Fruit fly (Drosophila melanogaster) whole organism, embryonic: ENCODE results near the gene CG3224.
A peak's percentile ranks its signal among the peaks of the same experiment; 100 is the strongest.

Experiments used
- Blimp-1 ChIP-seq: fragments of 200-800 bp; sonication (Bioruptor generic); optimal IDR thresholded peaks from 3 replicates; lab custom pipeline; 2018; ENCODE audit warnings: missing biosample characterization, missing genetic modification characterization, mild to moderate bottlenecking, moderate library complexity, missing genetic modification reagents
- CG10366 ChIP-seq: fragments of 200-800 bp; sonication (Bioruptor generic); IDR thresholded peaks from 2 replicates; pipeline ENCODE4 v1.3.6; 2022; ENCODE audit warnings: missing biosample characterization, missing genetic modification characterization
- CG15269 ChIP-seq: fragments of 200-800 bp; sonication (Bioruptor generic); optimal IDR thresholded peaks from 2 replicates; lab custom pipeline; 2018; ENCODE audit warnings: missing biosample characterization, mild to moderate bottlenecking, missing genetic modification characterization, moderate library complexity
- CG17361 ChIP-seq: fragments of 200-800 bp; sonication (Bioruptor generic); IDR thresholded peaks from 3 replicates; pipeline ENCODE4 v1.3.6; 2022; ENCODE audit warnings: missing biosample characterization, missing genetic modification characterization
- CG17385 ChIP-seq: fragments of 200-800 bp; sonication (Bioruptor generic); optimal IDR thresholded peaks from 3 replicates; lab custom pipeline; 2018; ENCODE audit warnings: missing biosample characterization, mild to moderate bottlenecking, missing genetic modification characterization
- CG2120 ChIP-seq: fragments of 200-800 bp; sonication (Bioruptor generic); optimal IDR thresholded peaks from 3 replicates; lab custom pipeline; 2016; ENCODE audit warnings: missing biosample characterization, missing genetic modification characterization
- CG31388 ChIP-seq: fragments of 200-800 bp; sonication (Bioruptor generic); optimal IDR thresholded peaks from 2 replicates; lab custom pipeline; 2016; ENCODE audit warnings: missing biosample characterization, missing genetic modification characterization
- CG31441 ChIP-seq: fragments of 200-800 bp; sonication (Bioruptor generic); IDR thresholded peaks from 2 replicates; pipeline ENCODE4 v1.3.6; 2022; ENCODE audit warnings: missing biosample characterization, missing genetic modification characterization
- CG32767 ChIP-seq: fragments of 200-800 bp; sonication (Bioruptor generic); IDR thresholded peaks from 2 replicates; pipeline ENCODE4 v1.3.6; 2022; ENCODE audit warnings: missing biosample characterization, missing genetic modification characterization
- CG33557 ChIP-seq: fragments of 200-800 bp; sonication (Bioruptor generic); optimal IDR thresholded peaks from 2 replicates; lab custom pipeline; 2019; ENCODE audit warnings: missing biosample characterization, mild to moderate bottlenecking, missing genetic modification characterization, moderate library complexity
- CG4404 ChIP-seq: fragments of 200-800 bp; sonication (Bioruptor generic); IDR thresholded peaks from 2 replicates; pipeline ENCODE4 v1.3.6; 2022; ENCODE audit warnings: missing biosample characterization, missing genetic modification characterization
- CG6791 ChIP-seq: fragments of 200-800 bp; sonication (Bioruptor generic); IDR thresholded peaks from 3 replicates; pipeline ENCODE4 v1.3.6; 2022; ENCODE audit warnings: missing biosample characterization, missing genetic modification characterization; ENCODE audit not compliant: partially characterized antibody
- Drgx ChIP-seq: fragments of 200-800 bp; sonication (Bioruptor generic); IDR thresholded peaks from 2 replicates; pipeline ENCODE4 v1.3.6; 2022; ENCODE audit warnings: missing biosample characterization, missing genetic modification characterization
- Ets65A ChIP-seq: fragments of 200-800 bp; sonication (Bioruptor generic); peaks from one replicate; lab custom pipeline; 2016; ENCODE audit warnings: missing biosample characterization, missing genetic modification characterization
- Hand ChIP-seq: fragments of 200-800 bp; sonication (Bioruptor generic); optimal IDR thresholded peaks from 2 replicates; lab custom pipeline; 2017; ENCODE audit warnings: mild to moderate bottlenecking, missing biosample characterization, missing genetic modification reagents, missing genetic modification characterization
- Hr78 ChIP-seq, 2 experiments: fragments of 200-800 bp in 1 of 2; fragments of >200 bp in 1 of 2; sonication (Bioruptor generic) in 1 of 2; optimal IDR thresholded peaks; 2 replicates each; lab custom pipeline; 2017 to 2019; ENCODE audit warnings: missing biosample characterization in 2 of 2, missing genetic modification characterization in 2 of 2, mild to moderate bottlenecking in 1 of 2, moderate library complexity in 1 of 2
- Med ChIP-seq: fragments of 200-800 bp; sonication (Bioruptor generic); peaks from one replicate; lab custom pipeline; 2016; ENCODE audit warnings: missing biosample characterization, missing genetic modification characterization, mild to moderate bottlenecking, inconsistent platforms, moderate library complexity
- Nf-YC ChIP-seq: fragments of 200-800 bp; optimal IDR thresholded peaks from 3 replicates; lab custom pipeline; 2019; ENCODE audit warnings: missing biosample characterization, mild to moderate bottlenecking, missing genetic modification characterization, moderate library complexity
- Oli ChIP-seq: fragments of 200-800 bp; sonication (Bioruptor generic); optimal IDR thresholded peaks from 2 replicates; lab custom pipeline; 2018; ENCODE audit warnings: missing biosample characterization, mild to moderate bottlenecking, missing genetic modification characterization, moderate library complexity
- Opbp ChIP-seq: fragments of 200-800 bp; sonication (Bioruptor generic); IDR thresholded peaks from 3 replicates; pipeline ENCODE4 v1.3.6; 2022; ENCODE audit warnings: missing biosample characterization, missing genetic modification characterization; ENCODE audit not compliant: partially characterized antibody
- Rx ChIP-seq: fragments of 200-800 bp; sonication (Bioruptor generic); IDR thresholded peaks from 2 replicates; pipeline ENCODE4 v1.3.6; 2022; ENCODE audit warnings: missing biosample characterization, missing genetic modification characterization
- Side ChIP-seq: fragments of 200-800 bp; sonication (Bioruptor generic); optimal IDR thresholded peaks from 2 replicates; lab custom pipeline; 2016; ENCODE audit warnings: missing biosample characterization, missing genetic modification characterization
- Sox102F ChIP-seq: fragments of 200-800 bp; sonication (Bioruptor generic); optimal IDR thresholded peaks from 2 replicates; lab custom pipeline; 2018; ENCODE audit warnings: missing biosample characterization, mild to moderate bottlenecking, missing genetic modification characterization, moderate library complexity
- Ssrp ChIP-seq: fragments of 200-800 bp; sonication (Bioruptor generic); optimal IDR thresholded peaks from 2 replicates; lab custom pipeline; 2018; ENCODE audit warnings: missing biosample characterization, mild to moderate bottlenecking, missing genetic modification characterization, moderate library complexity
- Trl ChIP-seq, 3 experiments: fragments of >200 bp in 2 of 3; fragments of 200-800 bp in 1 of 3; sonication (Bioruptor generic) in 1 of 3; optimal IDR thresholded peaks; 2 replicates in 1 of 3; 3 replicates in 2 of 3; lab custom pipeline; 2016 to 2017; ENCODE audit warnings: missing biosample characterization in 1 of 3, missing genetic modification characterization in 1 of 3
- Xrp1 ChIP-seq: fragments of 200-800 bp; sonication (Bioruptor generic); IDR thresholded peaks from 2 replicates; pipeline ENCODE4 v1.3.6; 2022; ENCODE audit warnings: missing biosample characterization, missing genetic modification characterization
- ap ChIP-seq: fragments of 200-800 bp; sonication (Bioruptor generic); IDR thresholded peaks from 2 replicates; pipeline ENCODE4 v1.3.6; 2022; ENCODE audit warnings: missing biosample characterization, missing genetic modification characterization
- bsh ChIP-seq, 2 experiments: fragments of 200-800 bp; sonication (Bioruptor generic); optimal IDR thresholded peaks; 2 replicates each; lab custom pipeline; 2017 to 2018; ENCODE audit warnings: mild to moderate bottlenecking in 2 of 2, missing biosample characterization in 2 of 2, missing genetic modification characterization in 2 of 2, moderate library complexity in 1 of 2
- chif ChIP-seq, 2 experiments: fragments of 200-800 bp; sonication (Bioruptor generic); optimal IDR thresholded peaks; 3 replicates each; lab custom pipeline; 2016; ENCODE audit warnings: missing biosample characterization in 2 of 2, missing genetic modification characterization in 2 of 2
- dimm ChIP-seq: fragments of 200-800 bp; sonication (Bioruptor generic); IDR thresholded peaks from 2 replicates; pipeline ENCODE4 v1.3.6; 2022; ENCODE audit warnings: missing biosample characterization, missing genetic modification characterization
- dmrt11E ChIP-seq: fragments of 200-800 bp; sonication (Bioruptor generic); optimal IDR thresholded peaks from 3 replicates; lab custom pipeline; 2018; ENCODE audit warnings: missing biosample characterization, mild to moderate bottlenecking, missing genetic modification characterization, moderate library complexity
- fd96Cb ChIP-seq: fragments of 200-800 bp; sonication (Bioruptor generic); optimal IDR thresholded peaks from 2 replicates; lab custom pipeline; 2018; ENCODE audit warnings: missing biosample characterization, mild to moderate bottlenecking, missing genetic modification characterization, moderate library complexity
- grau ChIP-seq: fragments of 200-800 bp; optimal IDR thresholded peaks from 3 replicates; lab custom pipeline; 2019; ENCODE audit warnings: missing biosample characterization, mild to moderate bottlenecking, missing genetic modification characterization, moderate library complexity
- hth ChIP-seq: fragments of >200 bp; optimal IDR thresholded peaks from 2 replicates; lab custom pipeline; 2017; ENCODE audit warnings: inconsistent platforms
- nerfin-1 ChIP-seq: fragments of 200-800 bp; sonication (Bioruptor generic); optimal IDR thresholded peaks from 3 replicates; lab custom pipeline; 2019; ENCODE audit warnings: missing biosample characterization, mild to moderate bottlenecking, missing genetic modification characterization, moderate library complexity
- nmo ChIP-seq: fragments of 200-800 bp; sonication (Bioruptor generic); optimal IDR thresholded peaks from 2 replicates; lab custom pipeline; 2018; ENCODE audit warnings: missing biosample characterization, mild to moderate bottlenecking, missing genetic modification characterization, moderate library complexity
- nom ChIP-seq: fragments of 200-800 bp; sonication (Bioruptor generic); optimal IDR thresholded peaks from 2 replicates; lab custom pipeline; 2017; ENCODE audit warnings: missing biosample characterization, missing genetic modification characterization, mild to moderate bottlenecking, moderate library complexity, missing genetic modification reagents
- oc ChIP-seq: fragments of 200-800 bp; sonication (Bioruptor generic); optimal IDR thresholded peaks from 2 replicates; lab custom pipeline; 2018; ENCODE audit warnings: missing biosample characterization, mild to moderate bottlenecking, missing genetic modification characterization, moderate library complexity
- otp ChIP-seq: fragments of 200-800 bp; sonication (Bioruptor generic); IDR thresholded peaks from 3 replicates; pipeline ENCODE4, ENCODE4 v1.3.6; 2022; ENCODE audit warnings: missing biosample characterization, missing genetic modification characterization
- pan ChIP-seq, 4 experiments: fragments of >200 bp in 3 of 4; fragments of 200-800 bp in 1 of 4; sonication (Bioruptor generic) in 1 of 4; optimal IDR thresholded peaks in 3 of 4; IDR thresholded peaks in 1 of 4; 2 replicates each; pipeline versions ENCODE4 v1.3.6 to Lab custom; 2017 to 2022; ENCODE audit warnings: missing biosample characterization in 2 of 4, missing genetic modification characterization in 2 of 4, mixed read lengths in 1 of 4
- phol ChIP-seq: fragments of 200-800 bp; sonication (Bioruptor generic); optimal IDR thresholded peaks from 3 replicates; lab custom pipeline; 2018; ENCODE audit warnings: missing biosample characterization, mild to moderate bottlenecking, missing genetic modification characterization, moderate library complexity
- salm ChIP-seq: fragments of 200-800 bp; sonication (Bioruptor generic); optimal IDR thresholded peaks from 2 replicates; lab custom pipeline; 2018; ENCODE audit warnings: missing biosample characterization, mild to moderate bottlenecking, missing genetic modification characterization
- sens ChIP-seq: fragments of 200-800 bp; sonication (Bioruptor generic); peaks from one replicate; lab custom pipeline; 2016; ENCODE audit warnings: missing biosample characterization, missing genetic modification characterization
- slbo ChIP-seq: fragments of 200-800 bp; sonication (Bioruptor generic); IDR thresholded peaks from 2 replicates; pipeline ENCODE4 v1.3.6; 2022; ENCODE audit warnings: missing biosample characterization, missing genetic modification characterization
- trem ChIP-seq: fragments of 200-800 bp; optimal IDR thresholded peaks from 3 replicates; lab custom pipeline; 2019; ENCODE audit warnings: missing biosample characterization, mild to moderate bottlenecking, missing genetic modification characterization, moderate library complexity
- twi ChIP-seq: fragments of 200-800 bp; optimal IDR thresholded peaks from 2 replicates; lab custom pipeline; 2019; ENCODE audit warnings: missing biosample characterization, mild to moderate bottlenecking, missing genetic modification characterization, moderate library complexity
- yki ChIP-seq: fragments of >200 bp; optimal IDR thresholded peaks from 3 replicates; lab custom pipeline; 2018

The CG3224 gene

DNA sequence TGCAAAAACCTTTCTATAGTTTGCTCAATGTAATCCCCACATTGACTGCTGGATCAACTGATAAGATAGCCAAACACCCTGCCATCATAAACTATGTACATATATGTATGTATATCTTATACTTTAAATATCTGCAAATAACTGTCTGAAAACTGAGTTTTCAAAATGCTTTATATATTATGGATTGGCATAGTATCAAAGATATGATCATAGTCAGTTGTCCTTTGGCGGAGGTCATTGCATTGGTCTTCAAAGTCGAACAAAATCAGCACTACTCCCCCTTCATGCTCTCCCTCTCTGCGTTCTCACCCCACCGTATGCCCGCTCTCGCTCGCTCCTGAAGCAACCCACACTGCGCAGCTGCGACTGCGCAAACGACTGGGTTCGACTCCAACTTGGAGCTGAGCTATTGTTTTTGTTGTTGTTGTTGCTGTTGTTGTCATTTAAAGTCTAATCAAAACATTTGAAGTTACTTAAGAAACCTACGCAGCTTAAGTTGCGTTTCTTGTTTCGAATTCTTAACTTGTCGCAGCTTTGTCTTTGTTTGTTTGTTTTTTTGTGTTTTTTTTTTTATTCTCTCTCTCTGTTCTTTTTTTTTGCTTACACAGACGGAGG lies 36.2 kb downstream of the CG3224 start (continued):
- TF ChIP-seq Nf-YC (tag; lab: Kevin White, UChicago) (no peak), nom (GFP tag; lab: Kevin White, UChicago) (no peak), Sox102F (no peak), twi (tag; lab: Kevin White, UChicago) (no peak), Hand (GFP tag; lab: Kevin White, UChicago) (no peak), Opbp (GFP tag; lab: Robert Waterston, UW) (no peak), dimm (GFP tag; lab: Robert Waterston, UW) (no peak), otp (0 out of 3 replicates have a peak, but pooled peaks have one; percentile 12), Med (peak; percentile 29), CG17385 (GFP tag; lab: Kevin White, UChicago) (no peak), Ssrp (tag; lab: Kevin White, UChicago) (no peak), yki (lab: Kevin White, UChicago) (no peak), Drgx (GFP tag; lab: Robert Waterston, UW) (peak; percentile 18), Blimp-1 (no peak), sens (GFP tag; lab: Kevin White, UChicago) (peak; percentile 23), Trl (optimal IDR thresholded peaks at IDR 0.05; lab: Kevin White, UChicago) (peak; percentile 8 to 30), Trl (GFP tag; optimal IDR thresholded peaks at IDR 0.05; lab: Kevin White, UChicago) (no peak), chif (GFP tag; optimal IDR thresholded peaks at IDR 0.05; lab: Kevin White, UChicago) (no peak), grau (no peak), CG32767 (GFP tag; lab: Robert Waterston, UW) (no peak), nmo (GFP tag; lab: Kevin White, UChicago) (no peak), ap (GFP tag; lab: Robert Waterston, UW) (no peak), CG2120 (peak; percentile 6), Hr78 (GFP tag; optimal IDR thresholded peaks at IDR 0.05; lab: Kevin White, UChicago) (no peak), CG6791 (GFP tag; lab: Robert Waterston, UW) (no peak)

- TF ChIP-seq pan (optimal IDR thresholded peaks at IDR 0.05; lab: Kevin White, UChicago) (no peak), pan (GFP tag; optimal IDR thresholded peaks at IDR 0.05 in 1 of 2, IDR thresholded peaks at IDR 0.05 in 1 of 2) (peak in 1 of 2 experiments; percentile 38), trem (tag; lab: Kevin White, UChicago) (peak; percentile 11), Side (no peak), bsh (GFP tag; optimal IDR thresholded peaks at IDR 0.05; lab: Kevin White, UChicago) (peak; percentile 43 to 68), Blimp-1 (peak; percentile 99), Xrp1 (GFP tag; lab: Robert Waterston, UW) (peak; percentile 70), CG33557 (GFP tag; lab: Kevin White, UChicago) (peak; percentile 29), CG10366 (no peak; the same call in 1 of the 2 replicates), fd96Cb (peak; percentile 20), Oli (tag; lab: Kevin White, UChicago) (peak; percentile 24), CG31388 (GFP tag; lab: Kevin White, UChicago) (no peak), Rx (GFP tag; lab: Robert Waterston, UW) (0 out of 2 replicates have a peak, but pooled peaks have one; percentile 23), Ets65A (GFP tag; lab: Kevin White, UChicago) (peak; percentile 37), slbo (GFP tag; lab: Robert Waterston, UW) (peak; percentile 42), oc (peak; percentile 84), salm (no peak), CG17361 (GFP tag; lab: Robert Waterston, UW) (0 out of 3 replicates have a peak, but pooled peaks have one; percentile 28), CG31441 (GFP tag; lab: Robert Waterston, UW) (peak; percentile 33; the same call in 1 of the 2 replicates), hth (lab: Kevin White, UChicago) (no peak), CG15269 (tag; lab: Kevin White, UChicago) (peak; percentile 15), nerfin-1 (tag; lab: Kevin White, UChicago) (no peak), dmrt11E (tag; lab: Kevin White, UChicago) (peak; percentile 60), phol (tag; lab: Kevin White, UChicago) (peak; percentile 47), CG4404 (peak; percentile 27; the same call in 1 of the 2 replicates)
Measured at dm6 chrX:6624006-6624745, 37.1 kb downstream of the CG3224 start.
